Worm (Caenorhabditis elegans) whole organism, young adult: Measurements from ENCODE around the gene pkc-1.

Source experiments
- B0336.3 ChIP-seq: fragments of 200-800 bp; sonication (Bioruptor generic); IDR thresholded peaks from 2 replicates; pipeline ENCODE4 v1.3.6; 2022; ENCODE audit warnings: missing genetic modification characterization, missing compliant biosample characterization
- C17E4.6 ChIP-seq: fragments of 200-800 bp; sonication (Bioruptor generic); IDR thresholded peaks from 2 replicates; pipeline ENCODE4 v1.3.6; 2022; ENCODE audit warnings: missing genetic modification reagents, missing genetic modification characterization, missing compliant biosample characterization
- F10E7.11 ChIP-seq: sonication (generic microtip); optimal IDR thresholded peaks from 2 replicates; lab custom pipeline; 2017; ENCODE audit warnings: mild to moderate bottlenecking, missing genetic modification characterization, moderate library complexity, missing compliant biosample characterization
- F22D6.2 ChIP-seq: sonication (generic microtip); optimal IDR thresholded peaks from 2 replicates; lab custom pipeline; 2016; ENCODE audit warnings: mild to moderate bottlenecking, missing genetic modification characterization, missing compliant biosample characterization
- F37B4.10 ChIP-seq: fragments of 200-800 bp; sonication (Bioruptor generic); IDR thresholded peaks from 2 replicates; pipeline ENCODE4 v1.3.6; 2022; ENCODE audit warnings: missing genetic modification characterization, missing compliant biosample characterization
- F49E8.2 ChIP-seq: sonication (generic microtip); optimal IDR thresholded peaks from 3 replicates; lab custom pipeline; 2017; ENCODE audit warnings: missing genetic modification characterization, mild to moderate bottlenecking, missing compliant biosample characterization, antibody characterized with exemption, moderate library complexity; ENCODE audit not compliant: insufficient read depth
- F55B11.4 ChIP-seq: sonication (generic microtip); optimal IDR thresholded peaks from 2 replicates; lab custom pipeline; 2016; ENCODE audit warnings: missing compliant biosample characterization, missing genetic modification characterization, borderline replicate concordance; ENCODE audit not compliant: insufficient read depth
- F57A8.1 ChIP-seq: fragments of 200-800 bp; sonication (Bioruptor generic); optimal IDR thresholded peaks from 2 replicates; lab custom pipeline; 2018; ENCODE audit warnings: mild to moderate bottlenecking, missing genetic modification characterization, moderate library complexity, missing compliant biosample characterization
- T07F8.4 ChIP-seq: sonication (generic microtip); optimal IDR thresholded peaks from 2 replicates; lab custom pipeline; 2016; ENCODE audit warnings: mild to moderate bottlenecking, missing genetic modification characterization, moderate library complexity, missing compliant biosample characterization
- Y53F4B.3 ChIP-seq: fragments of 200-800 bp; sonication (Bioruptor generic); IDR thresholded peaks from 2 replicates; pipeline ENCODE4 v1.3.6; 2022; ENCODE audit warnings: missing genetic modification reagents, missing genetic modification characterization, missing compliant biosample characterization
- Y79H2A.3 ChIP-seq: fragments of 200-800 bp; sonication (Bioruptor generic); conservative IDR thresholded peaks from 2 replicates; pipeline ENCODE4 v1.3.6; 2022; ENCODE audit warnings: missing genetic modification reagents, missing genetic modification characterization, missing compliant biosample characterization
- Y95B8A.8 ChIP-seq: fragments of 200-800 bp; sonication (Bioruptor generic); IDR thresholded peaks from 2 replicates; pipeline ENCODE4 v1.3.6; 2022; ENCODE audit warnings: missing genetic modification reagents, missing genetic modification characterization, missing compliant biosample characterization
- ZK185.1 ChIP-seq: sonication (generic microtip); optimal IDR thresholded peaks from 2 replicates; lab custom pipeline; 2016; ENCODE audit warnings: mild to moderate bottlenecking, missing genetic modification characterization, missing compliant biosample characterization; ENCODE audit not compliant: poor library complexity, severe bottlenecking
- akir-1 ChIP-seq: fragments of 200-800 bp; sonication (Bioruptor generic); optimal IDR thresholded peaks from 2 replicates; lab custom pipeline; 2018; ENCODE audit warnings: mild to moderate bottlenecking, missing genetic modification characterization, moderate library complexity, missing compliant biosample characterization
- ama-1 ChIP-seq, 3 experiments: fragments of 150-350 bp in 1 of 3; sonication (generic microtip) in 2 of 3; optimal IDR thresholded peaks; 2 replicates each; lab custom pipeline; 2014 to 2018; ENCODE audit warnings: missing biosample characterization in 2 of 3, missing genetic modification characterization in 2 of 3, missing genetic modification reagents in 2 of 3
- atf-7 ChIP-seq: sonication (generic microtip); optimal IDR thresholded peaks from 2 replicates; lab custom pipeline; 2017; ENCODE audit warnings: mild to moderate bottlenecking, missing genetic modification characterization, missing compliant biosample characterization
- attf-3 ChIP-seq: fragments of 200-800 bp; sonication (Bioruptor generic); conservative IDR thresholded peaks from 2 replicates; pipeline ENCODE4 v1.3.6; 2022; ENCODE audit warnings: missing genetic modification reagents, missing genetic modification characterization, missing compliant biosample characterization
- bed-1 ChIP-seq: fragments of 200-800 bp; sonication (Bioruptor generic); IDR thresholded peaks from 2 replicates; pipeline ENCODE4 v1.3.6; 2022; ENCODE audit warnings: missing genetic modification reagents, missing genetic modification characterization, missing compliant biosample characterization
- bed-2 ChIP-seq: fragments of 200-800 bp; sonication (Bioruptor generic); IDR thresholded peaks from 2 replicates; pipeline ENCODE4 v1.3.6; 2022; ENCODE audit warnings: missing genetic modification reagents, missing genetic modification characterization, missing compliant biosample characterization
- ceh-40 ChIP-seq: fragments of 200-800 bp; sonication (Bioruptor generic); IDR thresholded peaks from 2 replicates; pipeline ENCODE4 v1.3.6; 2022; ENCODE audit warnings: missing genetic modification characterization, missing compliant biosample characterization
- ceh-79 ChIP-seq: sonication (generic microtip); optimal IDR thresholded peaks from 2 replicates; lab custom pipeline; 2017; ENCODE audit warnings: mild to moderate bottlenecking, missing genetic modification characterization, missing compliant biosample characterization
- ceh-91 ChIP-seq: fragments of 200-800 bp; sonication (Bioruptor generic); IDR thresholded peaks from 2 replicates; pipeline ENCODE4 v1.3.6; 2022; ENCODE audit warnings: missing genetic modification reagents, missing genetic modification characterization, missing compliant biosample characterization
- die-1 ChIP-seq: sonication (generic microtip); optimal IDR thresholded peaks from 2 replicates; lab custom pipeline; 2016; ENCODE audit warnings: missing genotype, mild to moderate bottlenecking, missing genetic modification characterization, missing compliant biosample characterization
- dpff-1 ChIP-seq: sonication (generic microtip); optimal IDR thresholded peaks from 2 replicates; lab custom pipeline; 2017; ENCODE audit warnings: mild to moderate bottlenecking, missing genetic modification characterization, missing compliant biosample characterization
- him-1 ChIP-seq: sonication (generic microtip); optimal IDR thresholded peaks from 2 replicates; lab custom pipeline; 2016; ENCODE audit warnings: missing genotype, missing genetic modification reagents, missing genetic modification characterization, missing compliant biosample characterization
- hrde-1 ChIP-seq: sonication (generic microtip); optimal IDR thresholded peaks from 2 replicates; lab custom pipeline; 2016; ENCODE audit warnings: missing genetic modification characterization, mild to moderate bottlenecking, missing compliant biosample characterization, moderate library complexity, missing genotype, missing genetic modification reagents, borderline replicate concordance
- let-526 ChIP-seq: fragments of 200-800 bp; sonication (Bioruptor generic); IDR thresholded peaks from 2 replicates; pipeline ENCODE4 v1.3.6; 2022; ENCODE audit warnings: missing genetic modification reagents, missing genetic modification characterization, missing compliant biosample characterization
- let-607 ChIP-seq, 2 experiments: fragments of 200-800 bp in 1 of 2; sonication (Bioruptor generic) in 1 of 2; sonication (generic microtip) in 1 of 2; optimal IDR thresholded peaks; 2 replicates each; lab custom pipeline; 2016 to 2018; ENCODE audit warnings: mild to moderate bottlenecking in 2 of 2, missing compliant biosample characterization in 2 of 2, missing genetic modification characterization in 2 of 2, moderate library complexity in 2 of 2, missing genotype in 1 of 2
- lin-35 ChIP-seq, 3 experiments: fragments of 150-350 bp in 2 of 3; sonication (generic microtip) in 1 of 3; optimal IDR thresholded peaks; 2 replicates each; lab custom pipeline; 2014 to 2018; ENCODE audit warnings: missing biosample characterization in 3 of 3, missing genetic modification characterization in 3 of 3, missing genetic modification reagents in 3 of 3
- lin-40 ChIP-seq: sonication (generic microtip); optimal IDR thresholded peaks from 2 replicates; lab custom pipeline; 2016; ENCODE audit warnings: missing genetic modification characterization, mild to moderate bottlenecking, missing compliant biosample characterization, missing genotype, missing genetic modification reagents
- lir-1 ChIP-seq: fragments of 200-800 bp; sonication (Bioruptor generic); conservative IDR thresholded peaks from 2 replicates; pipeline ENCODE4 v1.3.6; 2022; ENCODE audit warnings: missing genetic modification reagents, missing genetic modification characterization, missing compliant biosample characterization
- madf-3 ChIP-seq: fragments of 200-800 bp; sonication (Bioruptor generic); IDR thresholded peaks from 2 replicates; pipeline ENCODE4 v1.3.6; 2022; ENCODE audit warnings: missing genetic modification reagents, missing genetic modification characterization, missing compliant biosample characterization
- madf-6 ChIP-seq: fragments of 200-800 bp; sonication (Bioruptor generic); IDR thresholded peaks from 2 replicates; pipeline ENCODE4 v1.3.6; 2022; ENCODE audit warnings: missing genetic modification reagents, missing genetic modification characterization, missing compliant biosample characterization
- mel-28 ChIP-seq: sonication (generic microtip); optimal IDR thresholded peaks from 2 replicates; lab custom pipeline; 2016; ENCODE audit warnings: borderline replicate concordance, mild to moderate bottlenecking, missing genetic modification characterization, missing compliant biosample characterization
- nfya-1 ChIP-seq: sonication (generic microtip); optimal IDR thresholded peaks from 2 replicates; lab custom pipeline; 2017; ENCODE audit warnings: antibody characterized with exemption, missing compliant biosample characterization, missing genetic modification characterization, borderline replicate concordance; ENCODE audit not compliant: insufficient read depth
- nhr-80 ChIP-seq: sonication (generic microtip); optimal IDR thresholded peaks from 2 replicates; lab custom pipeline; 2016; ENCODE audit warnings: missing genetic modification characterization, missing compliant biosample characterization
- nhr-90 ChIP-seq: sonication (generic microtip); optimal IDR thresholded peaks from 2 replicates; lab custom pipeline; 2016; ENCODE audit warnings: missing genotype, mild to moderate bottlenecking, missing genetic modification characterization, missing compliant biosample characterization
- pbrm-1 ChIP-seq: fragments of 200-800 bp; sonication (Bioruptor generic); IDR thresholded peaks from 2 replicates; pipeline ENCODE4 v1.3.6; 2022; ENCODE audit warnings: missing genetic modification reagents, missing genetic modification characterization, missing compliant biosample characterization
- pha-4 ChIP-seq: fragments of 150-350 bp; sonication (generic microtip); optimal IDR thresholded peaks from 2 replicates; lab custom pipeline; 2014; ENCODE audit warnings: missing biosample characterization, missing genetic modification reagents, missing genetic modification characterization
- rec-8 ChIP-seq, 2 experiments: sonication (generic microtip); optimal IDR thresholded peaks; 2 replicates each; lab custom pipeline; 2016; ENCODE audit warnings: mild to moderate bottlenecking in 2 of 2, missing genetic modification characterization in 2 of 2, missing genetic modification reagents in 2 of 2, missing genotype in 2 of 2, missing biosample characterization in 1 of 2, missing compliant biosample characterization in 1 of 2, moderate library complexity in 1 of 2
- snpc-3.4 ChIP-seq: sonication (generic microtip); optimal IDR thresholded peaks from 2 replicates; lab custom pipeline; 2017; ENCODE audit warnings: missing genetic modification characterization, mild to moderate bottlenecking, missing compliant biosample characterization, antibody characterized with exemption, moderate library complexity, missing genotype, missing genetic modification reagents
- tbp1 ChIP-seq: fragments of 200-800 bp; sonication (Bioruptor generic); optimal IDR thresholded peaks from 2 replicates; lab custom pipeline; 2018; ENCODE audit warnings: mild to moderate bottlenecking, missing genetic modification characterization, missing compliant biosample characterization
- tbx-9 ChIP-seq: sonication (generic microtip); optimal IDR thresholded peaks from 2 replicates; lab custom pipeline; 2016; ENCODE audit warnings: borderline replicate concordance, missing genetic modification characterization, inconsistent platforms, missing compliant biosample characterization
- ztf-26 ChIP-seq: sonication (generic microtip); optimal IDR thresholded peaks from 2 replicates; lab custom pipeline; 2017; ENCODE audit warnings: missing genetic modification characterization, missing compliant biosample characterization
- ztf-28 ChIP-seq: fragments of 200-800 bp; sonication (Bioruptor generic); IDR thresholded peaks from 2 replicates; pipeline ENCODE4 v1.3.6; 2022; ENCODE audit warnings: missing genetic modification reagents, missing genetic modification characterization, missing compliant biosample characterization

The pkc-1 gene

DNA sequence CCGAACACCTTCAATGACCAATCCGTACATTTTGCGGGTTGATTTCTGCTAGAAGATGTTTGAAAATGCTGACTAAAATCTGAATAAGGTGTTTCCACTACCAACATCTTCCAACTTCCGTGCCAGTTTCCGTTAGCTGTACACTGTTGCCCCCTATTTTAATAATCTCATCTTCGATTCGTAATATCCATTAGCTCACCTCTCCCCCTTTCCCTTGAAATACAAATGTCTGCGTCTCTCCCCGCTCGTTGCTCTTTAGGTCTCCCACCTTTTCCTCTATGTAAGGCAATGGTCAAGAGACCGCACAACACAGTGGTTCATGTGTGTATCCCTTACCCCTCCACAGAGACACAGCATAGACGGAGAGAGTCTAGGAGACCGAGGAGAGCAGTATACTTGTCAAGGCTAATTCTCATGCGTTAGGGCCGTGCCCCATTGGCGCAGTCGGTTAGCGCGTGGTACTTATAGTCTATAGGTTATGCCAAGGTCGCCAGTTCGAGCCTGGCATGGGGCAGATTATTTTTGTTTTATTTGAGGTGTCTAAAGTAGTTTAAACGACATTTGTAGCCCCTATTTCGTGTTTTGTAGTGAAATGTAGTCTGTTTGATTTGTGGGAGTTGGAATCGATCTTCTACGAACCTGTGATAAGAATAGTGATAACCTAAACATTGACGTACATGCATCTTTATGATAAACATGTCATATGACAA is 30.1 kb downstream of the pkc-1 start, which contains the start of gene gcy-33 (continued):
- no peak for TF ChIP-seq F37B4.10 (GFP tag; lab: Robert Waterston, UW)
- peak; percentile 54; the same call in 1 of the 2 replicates for TF ChIP-seq Y95B8A.8 (GFP tag; lab: Robert Waterston, UW)
- 0 out of 2 replicates have a peak, but pooled peaks have one; percentile 32 for TF ChIP-seq Y53F4B.3 (GFP tag; lab: Robert Waterston, UW)
- TF ChIP-seq nfya-1 (tag; lab: Kevin White, UChicago) = no peak
- peak; percentile 48 for TF ChIP-seq F10E7.11 (tag; lab: Kevin White, UChicago)
- peak; percentile 86 for TF ChIP-seq ztf-26 (tag; lab: Kevin White, UChicago)
- TF ChIP-seq let-526 (GFP tag; lab: Robert Waterston, UW) = peak; percentile 77
- TF ChIP-seq ceh-79 (tag; lab: Kevin White, UChicago) = no peak
- peak; percentile 56 for TF ChIP-seq snpc-3.4 (tag; lab: Kevin White, UChicago)
- TF ChIP-seq ZK185.1 (tag; lab: Kevin White, UChicago) = peak; percentile 85
- peak; percentile 74; the same call in 1 of the 2 replicates for TF ChIP-seq ztf-28 (GFP tag; lab: Robert Waterston, UW)
- no peak for TF ChIP-seq F55B11.4
- peak; percentile 41 to 76 for TF ChIP-seq let-607 (tag; optimal IDR thresholded peaks at IDR 0.05; lab: Kevin White, UChicago)
- TF ChIP-seq hrde-1 = peak; percentile 83
- peak in 1 of 3 experiments; percentile 85 for TF ChIP-seq lin-35 (GFP tag; optimal IDR thresholded peaks at IDR 0.05; lab: Kevin White, UChicago)
- TF ChIP-seq dpff-1 (tag; lab: Kevin White, UChicago) = peak; percentile 75
- no peak for TF ChIP-seq pha-4 (tag; lab: Kevin White, UChicago)
- peak; percentile 23 for TF ChIP-seq F22D6.2
- TF ChIP-seq C17E4.6 = peak; percentile 81; the same call in 1 of the 2 replicates
- TF ChIP-seq him-1 = peak; percentile 93
- TF ChIP-seq die-1 (tag; lab: Kevin White, UChicago) = peak; percentile 89
- TF ChIP-seq lin-40 = peak; percentile 87
- peak; percentile 76 for TF ChIP-seq T07F8.4 (tag; lab: Kevin White, UChicago)
- TF ChIP-seq tbx-9 (tag; lab: Kevin White, UChicago) = no peak
- TF ChIP-seq F49E8.2 (tag; lab: Kevin White, UChicago) = peak; percentile 59
- TF ChIP-seq madf-3 (GFP tag; lab: Robert Waterston, UW) = peak; percentile 91
- no peak for TF ChIP-seq mel-28 (tag; lab: Kevin White, UChicago)
- 0 out of 2 replicates have a peak, but pooled peaks have one; percentile 73 for TF ChIP-seq bed-2 (GFP tag; lab: Robert Waterston, UW)
- peak; percentile 70 for TF ChIP-seq madf-6
- TF ChIP-seq pbrm-1 = peak; percentile 82
- TF ChIP-seq B0336.3 = peak; percentile 91
- TF ChIP-seq ceh-91 (GFP tag; lab: Robert Waterston, UW) = no peak
- TF ChIP-seq akir-1 (GFP tag; lab: Kevin White, UChicago) = peak; percentile 66
- peak; percentile 55 to 92 for TF ChIP-seq rec-8 (tag; optimal IDR thresholded peaks at IDR 0.05; lab: Kevin White, UChicago)
- peak; percentile 83 for TF ChIP-seq F57A8.1 (GFP tag; lab: Kevin White, UChicago)
- peak; percentile 99 for TF ChIP-seq tbp1 (GFP tag; lab: Kevin White, UChicago)
- TF ChIP-seq lir-1 (GFP tag; lab: Robert Waterston, UW) = peak; percentile 59; the same call in 1 of the 2 replicates
- 0 out of 2 replicates have a peak, but pooled peaks have one; percentile 19 for TF ChIP-seq Y79H2A.3
- no peak for TF ChIP-seq ama-1 (optimal IDR thresholded peaks at IDR 0.05; lab: Kevin White, UChicago)
- peak; percentile 13 to 80 for TF ChIP-seq ama-1 (GFP tag; optimal IDR thresholded peaks at IDR 0.05; lab: Kevin White, UChicago)
- no peak for TF ChIP-seq bed-1 (GFP tag; lab: Robert Waterston, UW)
- peak; percentile 12; the same call in 1 of the 2 replicates for TF ChIP-seq ceh-40 (GFP tag; lab: Robert Waterston, UW)
- peak; percentile 67 for TF ChIP-seq attf-3
- TF ChIP-seq nhr-80 (tag; lab: Kevin White, UChicago) = peak; percentile 81
- TF ChIP-seq nhr-90 (tag; lab: Kevin White, UChicago) = peak; percentile 94
- peak; percentile 92 for TF ChIP-seq atf-7 (tag; lab: Kevin White, UChicago)
